Worm (Caenorhabditis elegans): ENCODE measurements around the gene unk-1.

The unk-1 gene

DNA sequence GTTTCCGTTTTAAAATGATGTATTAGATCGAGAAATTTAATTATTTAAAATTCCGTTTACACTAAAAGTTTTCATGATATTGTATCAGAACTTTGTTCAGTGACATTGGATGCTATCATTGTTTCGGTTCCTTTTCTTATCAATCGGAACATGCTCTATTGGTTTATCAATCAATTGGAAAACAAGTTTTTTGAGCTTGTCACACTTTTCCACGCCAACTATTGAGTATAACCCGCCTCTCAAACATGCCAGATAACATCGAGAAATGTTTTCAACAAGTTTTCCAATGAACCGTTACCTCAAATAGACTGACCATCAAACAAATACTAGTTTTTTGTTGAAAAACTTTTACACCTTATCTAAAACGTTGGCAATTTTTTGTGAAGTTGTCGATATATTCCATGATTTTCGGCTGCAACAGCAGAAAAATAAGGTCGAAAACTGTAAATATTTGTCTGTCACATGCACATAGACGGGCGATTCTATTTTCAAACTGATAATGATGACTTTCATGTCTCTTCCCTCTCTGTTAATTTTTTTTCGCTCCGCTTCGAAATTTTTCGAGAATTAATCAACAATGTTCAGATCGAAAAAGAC lies at the start of gene unk-1:
unk-1 (plus strand) TSS at position 577 of the 597 bp plus-strand sequence.
- TF ChIP-seq ceh-28 (tag; optimal IDR thresholded peaks at IDR 0.05) (peak; percentile 34), pqm-1 (tag; optimal IDR thresholded peaks at IDR 0.05) (peak; percentile 43), nfya-1 (tag; optimal IDR thresholded peaks at IDR 0.05; ENCODE audit: insufficient read depth) (no peak), elt-2 (tag; optimal IDR thresholded peaks at IDR 0.05) (peak; percentile 91), ceh-16 (tag; optimal IDR thresholded peaks at IDR 0.05) (no peak), skn-1 (tag; optimal IDR thresholded peaks at IDR 0.05) (peak; percentile 19), pha-4 (tag; optimal IDR thresholded peaks at IDR 0.05) (peak; percentile 47), jun-1 (tag; optimal IDR thresholded peaks at IDR 0.05) (peak; percentile 35)

DNA sequence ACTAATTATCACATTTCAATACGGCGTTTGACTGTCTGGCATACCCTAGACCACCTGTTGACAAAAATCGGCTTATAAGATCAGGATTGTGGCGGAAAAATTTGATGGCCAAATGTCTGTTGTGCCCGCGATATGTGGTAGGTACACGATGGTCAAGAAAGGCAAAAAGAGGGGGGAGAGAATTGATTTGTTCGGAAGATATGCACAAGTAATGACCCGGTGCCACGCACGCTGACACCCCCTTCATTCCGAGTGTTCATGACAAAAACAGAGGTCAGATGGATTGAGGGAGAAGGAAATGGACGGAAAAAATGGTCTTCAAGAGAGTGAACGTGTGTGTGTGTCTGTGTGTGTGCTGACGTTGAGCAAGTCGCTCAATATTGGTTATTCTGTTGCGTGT lies 49.3 kb upstream of the unk-1 start:
- no peak for TF ChIP-seq nhr-237 (tag; optimal IDR thresholded peaks at IDR 0.05)
- TF ChIP-seq lin-39 (tag; optimal IDR thresholded peaks at IDR 0.05), result peak; percentile 53
- peak; percentile 0 for TF ChIP-seq nhr-23 (tag; optimal IDR thresholded peaks at IDR 0.05)
- TF ChIP-seq hmg-11 (tag; optimal IDR thresholded peaks at IDR 0.05), result no peak

DNA sequence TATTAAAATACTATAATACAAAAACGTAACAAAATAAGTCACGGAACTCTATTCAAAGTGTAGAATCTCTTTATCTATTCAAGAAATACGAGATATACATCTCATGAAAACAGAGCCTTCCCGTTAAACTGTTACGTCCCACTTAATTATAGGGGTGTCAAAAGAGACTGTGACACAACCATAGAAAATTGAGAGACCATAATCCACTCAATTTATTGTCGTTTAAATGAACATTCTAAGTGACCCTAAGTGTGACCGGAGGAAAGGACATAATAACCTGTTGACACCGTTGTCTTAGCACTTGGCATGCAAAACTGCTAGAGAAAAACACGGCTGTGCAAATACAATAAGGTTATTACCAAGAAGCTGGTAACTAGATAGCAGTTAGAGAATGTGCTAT lies 46.2 kb upstream of the unk-1 start:
- TF ChIP-seq mml-1 (tag; optimal IDR thresholded peaks at IDR 0.05), result no peak
- TF ChIP-seq eor-1 (tag; optimal IDR thresholded peaks at IDR 0.05), result no peak
- TF ChIP-seq ceh-82 (tag; optimal IDR thresholded peaks at IDR 0.05), result no peak
- TF ChIP-seq nhr-11 (tag; optimal IDR thresholded peaks at IDR 0.05), result no peak
- TF ChIP-seq nhr-43 (tag; optimal IDR thresholded peaks at IDR 0.05; ENCODE audit: poor library complexity, severe bottlenecking), result no peak
- TF ChIP-seq lsy-12 (tag; optimal IDR thresholded peaks at IDR 0.05), result no peak
- TF ChIP-seq nhr-76 (tag; optimal IDR thresholded peaks at IDR 0.05), result no peak
- TF ChIP-seq ztf-11 (tag; optimal IDR thresholded peaks at IDR 0.05), result no peak
- no peak for TF ChIP-seq nhr-237 (tag; optimal IDR thresholded peaks at IDR 0.05)
- no peak for TF ChIP-seq ZK546.5 (tag; optimal IDR thresholded peaks at IDR 0.05)
- no peak for TF ChIP-seq fos-1 (tag; optimal IDR thresholded peaks at IDR 0.05)
- no peak for TF ChIP-seq fkh-10 (GFP tag; optimal IDR thresholded peaks at IDR 0.05)
- no peak for TF ChIP-seq nfya-1 (tag; optimal IDR thresholded peaks at IDR 0.05; ENCODE audit: insufficient read depth)
- no peak for TF ChIP-seq elt-3 (tag; optimal IDR thresholded peaks at IDR 0.05)
- no peak for TF ChIP-seq ceh-28 (tag; optimal IDR thresholded peaks at IDR 0.05)
- TF ChIP-seq tbx-2 (tag; optimal IDR thresholded peaks at IDR 0.05), result no peak
- TF ChIP-seq nhr-67 (tag; optimal IDR thresholded peaks at IDR 0.05), result no peak
- no peak for TF ChIP-seq nhr-23 (tag; optimal IDR thresholded peaks at IDR 0.05)
- TF ChIP-seq daf-12 (tag; optimal IDR thresholded peaks at IDR 0.05), result no peak

DNA sequence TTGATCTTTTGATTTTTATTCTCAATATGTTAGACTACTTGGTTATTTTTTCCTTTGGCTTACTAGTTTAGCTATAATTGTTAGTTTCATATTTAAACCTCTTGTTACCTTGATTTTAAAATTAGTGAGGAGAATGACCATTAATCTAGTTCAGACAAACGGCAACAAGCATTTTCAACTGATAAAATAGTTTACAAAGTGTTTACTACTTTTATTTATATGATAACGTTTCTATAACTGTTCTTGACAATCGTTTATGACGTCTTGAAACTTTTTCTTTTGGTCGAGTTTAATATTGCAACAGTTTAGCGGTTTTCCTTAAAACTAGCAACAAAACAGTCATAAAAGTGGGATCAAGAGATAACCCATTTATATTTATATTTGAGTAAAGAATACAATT lies 39.0 kb upstream of the unk-1 start:
- TF ChIP-seq pqm-1 (tag; optimal IDR thresholded peaks at IDR 0.05) (peak; percentile 65), egl-27 (tag; optimal IDR thresholded peaks at IDR 0.05) (no peak), nhr-67 (tag; optimal IDR thresholded peaks at IDR 0.05) (no peak), zag-1 (tag; optimal IDR thresholded peaks at IDR 0.05) (no peak), aly-2 (tag; optimal IDR thresholded peaks at IDR 0.05) (no peak), nhr-28 (tag; optimal IDR thresholded peaks at IDR 0.05) (no peak), R02D3.7 (tag; optimal IDR thresholded peaks at IDR 0.05) (no peak), elt-2 (tag; optimal IDR thresholded peaks at IDR 0.05) (peak; percentile 45), jun-1 (tag; optimal IDR thresholded peaks at IDR 0.05) (no peak), pha-4 (tag; optimal IDR thresholded peaks at IDR 0.05) (peak; percentile 24), ceh-9 (tag; optimal IDR thresholded peaks at IDR 0.05) (no peak), tbx-2 (tag; optimal IDR thresholded peaks at IDR 0.05) (no peak), nfya-1 (tag; optimal IDR thresholded peaks at IDR 0.05; ENCODE audit: insufficient read depth) (no peak), fkh-2 (tag; optimal IDR thresholded peaks at IDR 0.05) (no peak)

- TF ChIP-seq nhr-67 (tag; optimal IDR thresholded peaks at IDR 0.05) (no peak), nhr-12 (tag; optimal IDR thresholded peaks at IDR 0.05) (no peak), nhr-23 (tag; optimal IDR thresholded peaks at IDR 0.05) (no peak), ceh-28 (tag; optimal IDR thresholded peaks at IDR 0.05) (no peak), ceh-82 (tag; optimal IDR thresholded peaks at IDR 0.05) (no peak), lsy-12 (tag; optimal IDR thresholded peaks at IDR 0.05) (no peak), nhr-43 (tag; optimal IDR thresholded peaks at IDR 0.05; ENCODE audit: poor library complexity, severe bottlenecking) (no peak), mml-1 (tag; optimal IDR thresholded peaks at IDR 0.05) (no peak), sea-2 (GFP tag; optimal IDR thresholded peaks at IDR 0.05) (no peak), aly-2 (tag; optimal IDR thresholded peaks at IDR 0.05) (no peak)
Measured at ce11 chrX:7976400-7976799, 38.4 kb upstream of the unk-1 start, which contains the start of gene F45E1.5. Gene F45E1.5, plus strand, starts transcription at chrX:7976700.

Data from whole organism, L3 larva.